Fruit fly (Drosophila melanogaster) whole organism, embryonic: ENCODE results near the gene SMC6.

Experiments used
- Atf6 ChIP-seq: fragments of 200-800 bp; sonication (Bioruptor generic); IDR thresholded peaks from 2 replicates; pipeline ENCODE4 v1.3.6; 2022; ENCODE audit warnings: missing biosample characterization, missing genetic modification characterization
- B-H1 ChIP-seq: fragments of 200-800 bp; sonication (Bioruptor generic); IDR thresholded peaks from 3 replicates; pipeline ENCODE4 v1.3.6; 2022; ENCODE audit warnings: missing biosample characterization, missing genetic modification characterization
- BEAF-32 ChIP-seq: fragments of 200-800 bp; sonication (Bioruptor generic); optimal IDR thresholded peaks from 3 replicates; lab custom pipeline; 2017; ENCODE audit warnings: missing biosample characterization, missing genetic modification characterization, mild to moderate bottlenecking, moderate library complexity, missing genetic modification reagents
- CG10209 ChIP-seq: fragments of 200-800 bp; sonication (Bioruptor generic); optimal IDR thresholded peaks from 3 replicates; lab custom pipeline; 2017; ENCODE audit warnings: missing biosample characterization, mild to moderate bottlenecking, missing genetic modification characterization, missing genetic modification reagents
- CG10366 ChIP-seq: fragments of 200-800 bp; sonication (Bioruptor generic); IDR thresholded peaks from 2 replicates; pipeline ENCODE4 v1.3.6; 2022; ENCODE audit warnings: missing biosample characterization, missing genetic modification characterization
- CG13287 ChIP-seq: fragments of 200-800 bp; sonication (Bioruptor generic); IDR thresholded peaks from 2 replicates; pipeline ENCODE4 v1.3.6; 2022; ENCODE audit warnings: missing biosample characterization, missing genetic modification characterization; ENCODE audit not compliant: partially characterized antibody
- CG17186 ChIP-seq: fragments of 200-800 bp; sonication (Bioruptor generic); optimal IDR thresholded peaks from 3 replicates; lab custom pipeline; 2017; ENCODE audit warnings: missing biosample characterization, missing genetic modification reagents, missing genetic modification characterization
- CG17802 ChIP-seq: fragments of 200-800 bp; sonication (Bioruptor generic); optimal IDR thresholded peaks from 2 replicates; lab custom pipeline; 2018; ENCODE audit warnings: missing biosample characterization, mild to moderate bottlenecking, missing genetic modification characterization, moderate library complexity
- CG17829 ChIP-seq: fragments of 200-800 bp; optimal IDR thresholded peaks from 2 replicates; lab custom pipeline; 2019; ENCODE audit warnings: missing biosample characterization, mild to moderate bottlenecking, missing genetic modification characterization, moderate library complexity
- CG1792 ChIP-seq: fragments of 200-800 bp; sonication (Bioruptor generic); optimal IDR thresholded peaks from 2 replicates; lab custom pipeline; 2016; ENCODE audit warnings: missing biosample characterization, missing genetic modification characterization
- CG2116 ChIP-seq: fragments of 200-800 bp; sonication (Bioruptor generic); optimal IDR thresholded peaks from 3 replicates; lab custom pipeline; 2018; ENCODE audit warnings: missing biosample characterization, mild to moderate bottlenecking, missing genetic modification characterization
- CG30020 ChIP-seq: fragments of 200-800 bp; optimal IDR thresholded peaks from 2 replicates; lab custom pipeline; 2019; ENCODE audit warnings: missing biosample characterization, mild to moderate bottlenecking, missing genetic modification characterization, moderate library complexity
- CG34224 ChIP-seq: fragments of 200-800 bp; sonication (Bioruptor generic); IDR thresholded peaks from 3 replicates; pipeline ENCODE4 v1.3.6; 2022; ENCODE audit warnings: missing biosample characterization, missing genetic modification characterization; ENCODE audit not compliant: partially characterized antibody
- CG4282 ChIP-seq: fragments of 200-800 bp; sonication (Bioruptor generic); optimal IDR thresholded peaks from 2 replicates; lab custom pipeline; 2016; ENCODE audit warnings: missing biosample characterization, missing genetic modification characterization
- CG4404 ChIP-seq: fragments of 200-800 bp; sonication (Bioruptor generic); IDR thresholded peaks from 2 replicates; pipeline ENCODE4 v1.3.6; 2022; ENCODE audit warnings: missing biosample characterization, missing genetic modification characterization
- CG6175 ChIP-seq: fragments of 200-800 bp; sonication (Bioruptor generic); IDR thresholded peaks from 3 replicates; pipeline ENCODE4 v1.3.6; 2022; ENCODE audit warnings: missing biosample characterization, missing genetic modification characterization
- CG6683 ChIP-seq: fragments of 200-800 bp; sonication (Bioruptor generic); optimal IDR thresholded peaks from 2 replicates; lab custom pipeline; 2017; ENCODE audit warnings: missing biosample characterization, mild to moderate bottlenecking, missing genetic modification characterization, missing genetic modification reagents
- CG7556 ChIP-seq: fragments of 200-800 bp; sonication (Bioruptor generic); optimal IDR thresholded peaks from 2 replicates; lab custom pipeline; 2017; ENCODE audit warnings: missing biosample characterization, mild to moderate bottlenecking, missing genetic modification characterization
- CG9797 ChIP-seq: fragments of 200-800 bp; sonication (Bioruptor generic); optimal IDR thresholded peaks from 3 replicates; lab custom pipeline; 2018; ENCODE audit warnings: missing biosample characterization, mild to moderate bottlenecking, missing genetic modification characterization
- Dll ChIP-seq: fragments of 200-800 bp; sonication (Bioruptor generic); IDR thresholded peaks from 4 replicates; pipeline ENCODE4 v1.3.6; 2022; ENCODE audit warnings: missing biosample characterization, missing genetic modification characterization; ENCODE audit not compliant: partially characterized antibody
- Doc2 ChIP-seq: fragments of 200-800 bp; sonication (Bioruptor generic); IDR thresholded peaks from 2 replicates; pipeline ENCODE4 v1.3.6; 2022; ENCODE audit warnings: missing biosample characterization, missing genetic modification characterization
- Dref ChIP-seq: fragments of 200-800 bp; sonication (Bioruptor generic); IDR thresholded peaks from 2 replicates; pipeline ENCODE4 v1.3.6; 2022; ENCODE audit warnings: missing biosample characterization, missing genetic modification characterization
- HmgZ ChIP-seq: fragments of 200-800 bp; sonication (Bioruptor generic); optimal IDR thresholded peaks from 2 replicates; lab custom pipeline; 2018; ENCODE audit warnings: missing biosample characterization, mild to moderate bottlenecking, missing genetic modification characterization
- Hr39 ChIP-seq: fragments of >200 bp; optimal IDR thresholded peaks from 2 replicates; lab custom pipeline; 2017
- Jarid2 ChIP-seq: fragments of 200-800 bp; sonication (Bioruptor generic); optimal IDR thresholded peaks from 3 replicates; lab custom pipeline; 2017; ENCODE audit warnings: mild to moderate bottlenecking, missing biosample characterization, missing genetic modification reagents, missing genetic modification characterization
- Lhr ChIP-seq: fragments of 200-800 bp; sonication (Bioruptor generic); optimal IDR thresholded peaks from 3 replicates; lab custom pipeline; 2017; ENCODE audit warnings: mild to moderate bottlenecking, missing biosample characterization, missing genetic modification reagents, missing genetic modification characterization
- Lim3 ChIP-seq: fragments of 200-800 bp; sonication (Bioruptor generic); IDR thresholded peaks from 2 replicates; pipeline ENCODE4 v1.3.6; 2022; ENCODE audit warnings: missing biosample characterization, missing genetic modification characterization
- Med ChIP-seq: fragments of 200-800 bp; sonication (Bioruptor generic); peaks from one replicate; lab custom pipeline; 2016; ENCODE audit warnings: missing biosample characterization, missing genetic modification characterization, mild to moderate bottlenecking, inconsistent platforms, moderate library complexity
- Nf-YB ChIP-seq: fragments of 200-800 bp; sonication (Bioruptor generic); optimal IDR thresholded peaks from 3 replicates; lab custom pipeline; 2019; ENCODE audit warnings: missing biosample characterization, mild to moderate bottlenecking, missing genetic modification characterization, moderate library complexity
- Pdp1 ChIP-seq, 2 experiments: fragments of 200-800 bp; sonication (Bioruptor generic); optimal IDR thresholded peaks; 3 replicates each; lab custom pipeline; 2016; ENCODE audit warnings: missing biosample characterization in 2 of 2, missing genetic modification characterization in 2 of 2, mild to moderate bottlenecking in 1 of 2, moderate library complexity in 1 of 2
- Ravus ChIP-seq: fragments of 200-800 bp; sonication (Bioruptor generic); IDR thresholded peaks from 2 replicates; pipeline ENCODE4 v1.3.6; 2022; ENCODE audit warnings: missing biosample characterization, missing genetic modification characterization
- Rfx ChIP-seq: fragments of 200-800 bp; sonication (Bioruptor generic); IDR thresholded peaks from 2 replicates; pipeline ENCODE4 v1.3.6; 2022; ENCODE audit warnings: missing biosample characterization, missing genetic modification characterization
- Scr ChIP-seq: fragments of 200-800 bp; sonication (Bioruptor generic); IDR thresholded peaks from 2 replicates; pipeline ENCODE4 v1.3.6; 2022; ENCODE audit warnings: missing biosample characterization, missing genetic modification characterization; ENCODE audit not compliant: partially characterized antibody
- Tbp ChIP-seq: fragments of >200 bp; optimal IDR thresholded peaks from 2 replicates; lab custom pipeline; 2018; ENCODE audit warnings: missing biosample characterization, missing genetic modification characterization
- Trl ChIP-seq, 3 experiments: fragments of >200 bp in 2 of 3; fragments of 200-800 bp in 1 of 3; sonication (Bioruptor generic) in 1 of 3; optimal IDR thresholded peaks; 2 replicates in 1 of 3; 3 replicates in 2 of 3; lab custom pipeline; 2016 to 2017; ENCODE audit warnings: missing biosample characterization in 1 of 3, missing genetic modification characterization in 1 of 3
- ara ChIP-seq: fragments of 200-800 bp; sonication (Bioruptor generic); IDR thresholded peaks from 2 replicates; pipeline ENCODE4 v1.3.6; 2022; ENCODE audit warnings: missing biosample characterization, missing genetic modification characterization
- chn ChIP-seq: fragments of 200-800 bp; sonication (Bioruptor generic); optimal IDR thresholded peaks from 2 replicates; lab custom pipeline; 2016; ENCODE audit warnings: missing biosample characterization, missing genetic modification characterization
- ci ChIP-seq: fragments of 200-800 bp; sonication (Bioruptor generic); IDR thresholded peaks from 3 replicates; pipeline ENCODE4 v1.3.6; 2022; ENCODE audit warnings: missing biosample characterization, missing genetic modification characterization
- dan ChIP-seq: fragments of 200-800 bp; sonication (Bioruptor generic); IDR thresholded peaks from 2 replicates; pipeline ENCODE4 v1.3.6; 2022; ENCODE audit warnings: missing biosample characterization, missing genetic modification characterization
- esg ChIP-seq: fragments of 200-800 bp; sonication (Bioruptor generic); conservative IDR thresholded peaks from 2 replicates; pipeline ENCODE4 v1.3.6; 2022; ENCODE audit warnings: missing biosample characterization, missing genetic modification characterization
- eve ChIP-seq, 2 experiments: fragments of >200 bp; optimal IDR thresholded peaks; 2 replicates each; lab custom pipeline; 2017; ENCODE audit warnings: missing biosample characterization in 2 of 2, missing genetic modification characterization in 2 of 2
- gcm ChIP-seq: fragments of 200-800 bp; sonication (Bioruptor generic); optimal IDR thresholded peaks from 2 replicates; lab custom pipeline; 2019; ENCODE audit warnings: missing biosample characterization, mild to moderate bottlenecking, missing genetic modification characterization, moderate library complexity
- h ChIP-seq: fragments of >200 bp; optimal IDR thresholded peaks from 2 replicates; lab custom pipeline; 2017
- kay ChIP-seq: fragments of 200-800 bp; sonication (Bioruptor generic); optimal IDR thresholded peaks from 2 replicates; lab custom pipeline; 2016; ENCODE audit warnings: missing biosample characterization, missing genetic modification characterization
- knrl ChIP-seq: fragments of 200-800 bp; sonication (Bioruptor generic); IDR thresholded peaks from 3 replicates; pipeline ENCODE4 v1.3.6; 2022; ENCODE audit warnings: missing biosample characterization, missing genetic modification characterization; ENCODE audit not compliant: partially characterized antibody
- peb ChIP-seq: fragments of 200-800 bp; sonication (Bioruptor generic); IDR thresholded peaks from 2 replicates; pipeline ENCODE4 v1.3.6; 2022; ENCODE audit warnings: missing biosample characterization, missing genetic modification characterization
- sima ChIP-seq: fragments of 200-800 bp; sonication (Bioruptor generic); optimal IDR thresholded peaks from 2 replicates; lab custom pipeline; 2016; ENCODE audit warnings: missing biosample characterization, missing genetic modification characterization
- slbo ChIP-seq: fragments of 200-800 bp; sonication (Bioruptor generic); IDR thresholded peaks from 2 replicates; pipeline ENCODE4 v1.3.6; 2022; ENCODE audit warnings: missing biosample characterization, missing genetic modification characterization
- stc ChIP-seq: fragments of 200-800 bp; sonication (Bioruptor generic); IDR thresholded peaks from 2 replicates; pipeline ENCODE4 v1.3.6; 2022; ENCODE audit warnings: missing biosample characterization, missing genetic modification characterization
- trem ChIP-seq: fragments of 200-800 bp; optimal IDR thresholded peaks from 3 replicates; lab custom pipeline; 2019; ENCODE audit warnings: missing biosample characterization, mild to moderate bottlenecking, missing genetic modification characterization, moderate library complexity
- wor ChIP-seq: fragments of 200-800 bp; sonication (Bioruptor generic); IDR thresholded peaks from 2 replicates; pipeline ENCODE4 v1.3.6; 2022; ENCODE audit warnings: missing biosample characterization, missing genetic modification characterization

SMC6 gene

DNA sequence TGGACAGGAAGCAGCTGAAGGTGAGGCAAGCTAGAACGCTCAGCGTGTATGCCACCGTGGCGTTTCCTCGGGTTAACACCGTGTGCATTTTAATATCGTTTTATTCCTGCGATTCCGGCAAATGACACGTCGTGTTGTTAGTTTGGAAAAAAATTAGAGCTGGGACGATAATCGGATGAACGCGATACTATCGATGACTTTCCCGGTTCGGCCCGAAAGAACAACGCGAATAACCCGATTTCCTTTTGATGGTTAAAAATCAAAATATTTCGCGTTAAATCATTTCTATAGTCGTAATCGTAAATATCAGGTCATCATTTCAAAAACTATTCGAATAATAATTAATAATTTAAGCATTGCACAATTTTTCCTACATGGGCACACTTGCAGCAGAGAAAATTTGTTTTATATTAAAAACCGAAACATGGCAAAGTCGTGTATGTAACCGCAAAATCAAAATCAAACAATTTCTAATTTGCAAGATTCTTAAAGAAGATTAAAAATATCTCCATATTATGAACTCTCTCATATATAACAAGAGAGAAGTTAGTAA lies 36.7 kb upstream of the SMC6 start, which contains the start of gene Spase22-23 (continued):
- TF ChIP-seq Lhr (no peak), CG30020 (tag; lab: Kevin White, UChicago) (no peak), sima (GFP tag; lab: Kevin White, UChicago) (no peak), ci (GFP tag; lab: Robert Waterston, UW) (0 out of 3 replicates have a peak, but pooled peaks have one; percentile 20), CG6175 (no peak), Atf6 (GFP tag; lab: Robert Waterston, UW) (no peak), Med (GFP tag; lab: Kevin White, UChicago) (no peak), Hr39 (lab: Kevin White, UChicago) (no peak), CG13287 (GFP tag; lab: Robert Waterston, UW) (peak; percentile 94), Ravus (GFP tag; lab: Robert Waterston, UW) (no peak), chn (no peak), stc (GFP tag; lab: Robert Waterston, UW) (no peak), CG7556 (GFP tag; lab: Kevin White, UChicago) (no peak), CG17186 (GFP tag; lab: Kevin White, UChicago) (no peak), h (lab: Kevin White, UChicago) (no peak), Lim3 (no peak), CG2116 (GFP tag; lab: Kevin White, UChicago) (peak; percentile 83), Dref (GFP tag; lab: Robert Waterston, UW) (peak; percentile 70), CG9797 (no peak), CG6683 (no peak), CG10209 (no peak), peb (GFP tag; lab: Robert Waterston, UW) (no peak), CG10366 (GFP tag; lab: Robert Waterston, UW) (no peak), CG4404 (no peak), BEAF-32 (GFP tag; lab: Kevin White, UChicago) (peak; percentile 90), Pdp1 (GFP tag; optimal IDR thresholded peaks at IDR 0.05; lab: Kevin White, UChicago) (no peak), wor (GFP tag; lab: Robert Waterston, UW) (no peak), Scr (GFP tag; lab: Robert Waterston, UW) (peak; percentile 96), CG17829 (tag; lab: Kevin White, UChicago) (no peak), Doc2 (GFP tag; lab: Robert Waterston, UW) (no peak), gcm (GFP tag; lab: Kevin White, UChicago) (no peak), CG34224 (GFP tag; lab: Robert Waterston, UW) (peak; percentile 95), CG1792 (GFP tag; lab: Kevin White, UChicago) (no peak), ara (GFP tag; lab: Robert Waterston, UW) (no peak), knrl (GFP tag; lab: Robert Waterston, UW) (peak; percentile 92), Rfx (GFP tag; lab: Robert Waterston, UW) (peak; percentile 24; the same call in 1 of the 2 replicates), Nf-YB (no peak), esg (no peak), Jarid2 (no peak), kay (GFP tag; lab: Kevin White, UChicago) (no peak), Trl (optimal IDR thresholded peaks at IDR 0.05; lab: Kevin White, UChicago) (no peak), Trl (GFP tag; optimal IDR thresholded peaks at IDR 0.05; lab: Kevin White, UChicago) (no peak), Dll (peak; percentile 92), HmgZ (tag; lab: Kevin White, UChicago) (no peak), CG17802 (no peak), Tbp (no peak), B-H1 (GFP tag; lab: Robert Waterston, UW) (no peak), trem (tag; lab: Kevin White, UChicago) (peak; percentile 9), eve (GFP tag; optimal IDR thresholded peaks at IDR 0.05; lab: Kevin White, UChicago) (no peak), dan (no peak), slbo (GFP tag; lab: Robert Waterston, UW) (0 out of 2 replicates have a peak, but pooled peaks have one; percentile 19), CG4282 (GFP tag; lab: Kevin White, UChicago) (no peak)
